Worm (Caenorhabditis elegans): ENCODE results near the gene rog-1.
A peak's percentile ranks its signal among the peaks of the same experiment; 100 is the strongest.

Gene rog-1

ce11 chrII:1411372-1411771 is 36.6 kb upstream of the rog-1 start, which contains the start of gene Y51H7C.9:
Gene Y51H7C.9, minus strand, starts transcription at chrII:1411472.
- TF ChIP-seq hlh-26 (GFP tag; conservative IDR thresholded peaks at IDR 0.05) (no peak), F39B2.1 (GFP tag; IDR thresholded peaks at IDR 0.05) (no peak), ztf-25 (GFP tag; IDR thresholded peaks at IDR 0.05) (no peak), mcd-1 (GFP tag; IDR thresholded peaks at IDR 0.05) (no peak), F23B12.7 (tag; optimal IDR thresholded peaks at IDR 0.05; ENCODE audit: insufficient read depth) (no peak), chd-7 (tag; optimal IDR thresholded peaks at IDR 0.05) (no peak), mel-28 (tag; optimal IDR thresholded peaks at IDR 0.05; ENCODE audit: borderline replicate concordance) (no peak), atf-7 (tag; optimal IDR thresholded peaks at IDR 0.05) (no peak), hrde-1 (tag; optimal IDR thresholded peaks at IDR 0.05; ENCODE audit: borderline replicate concordance) (no peak), D2030.7 (GFP tag; IDR thresholded peaks at IDR 0.05) (no peak), lin-26 (GFP tag; IDR thresholded peaks at IDR 0.05) (no peak), K12H6.12 (tag; optimal IDR thresholded peaks at IDR 0.05) (no peak), B0035.1 (tag; optimal IDR thresholded peaks at IDR 0.05) (no peak), zim-3 (tag; optimal IDR thresholded peaks at IDR 0.05) (no peak)

- TF ChIP-seq pbrm-1 (GFP tag; IDR thresholded peaks at IDR 0.05): no peak
- TF ChIP-seq T07F8.4 (tag; optimal IDR thresholded peaks at IDR 0.05): no peak
- TF ChIP-seq F57A8.1 (GFP tag; optimal IDR thresholded peaks at IDR 0.05): no peak
- TF ChIP-seq hmg-1.2 (GFP tag; IDR thresholded peaks at IDR 0.05): no peak
- TF ChIP-seq D2030.7 (GFP tag; IDR thresholded peaks at IDR 0.05): no peak
- no peak for TF ChIP-seq C17E4.6 (GFP tag; IDR thresholded peaks at IDR 0.05)
- TF ChIP-seq F57C9.4 (tag; optimal IDR thresholded peaks at IDR 0.05): no peak
- no peak for TF ChIP-seq ztf-26 (tag; optimal IDR thresholded peaks at IDR 0.05)
- no peak for TF ChIP-seq dpff-1 (tag; optimal IDR thresholded peaks at IDR 0.05)
- peak; percentile 30 for TF ChIP-seq repo-1 (tag; optimal IDR thresholded peaks at IDR 0.05)
- no peak for TF ChIP-seq lin-54 (GFP tag; optimal IDR thresholded peaks at IDR 0.05)
- TF ChIP-seq ztf-18 (tag; optimal IDR thresholded peaks at IDR 0.05): peak; percentile 59
- 0 out of 2 replicates have a peak, but pooled peaks have one; percentile 19 for TF ChIP-seq ekl-4 (GFP tag; IDR thresholded peaks at IDR 0.05)
- TF ChIP-seq F49E8.2 (tag; optimal IDR thresholded peaks at IDR 0.05; ENCODE audit: insufficient read depth): peak; percentile 42
- 0 out of 2 replicates have a peak, but pooled peaks have one; percentile 21 for TF ChIP-seq cebp-2 (GFP tag; IDR thresholded peaks at IDR 0.05)
- TF ChIP-seq attf-5 (GFP tag; optimal IDR thresholded peaks at IDR 0.05): no peak
- TF ChIP-seq madf-3 (GFP tag; IDR thresholded peaks at IDR 0.05): 0 out of 2 replicates have a peak, but pooled peaks have one; percentile 49
- TF ChIP-seq Y53G8AR.9 (GFP tag; conservative IDR thresholded peaks at IDR 0.05): no peak
- peak; percentile 28; the same call in 1 of the 2 replicates for TF ChIP-seq mcd-1 (GFP tag; IDR thresholded peaks at IDR 0.05)
Measured at ce11 chrII:1403056-1403455, 28.3 kb upstream of the rog-1 start, which contains the start of the genes Y51H7C.41 and cogc-4. Gene Y51H7C.41, plus strand, starts transcription at chrII:1403321. Gene cogc-4, plus strand, starts transcription at chrII:1403441.

ce11 chrII:1402167-1402619 is 27.4 kb upstream of the rog-1 start, which contains the start of gene Y51H7C.7:
Gene Y51H7C.7, plus strand, starts transcription at chrII:1402569.
- no peak for TF ChIP-seq egrh-3 (GFP tag; IDR thresholded peaks at IDR 0.05)
- TF ChIP-seq rec-8 (tag; optimal IDR thresholded peaks at IDR 0.05): no peak
- TF ChIP-seq chd-7 (tag; optimal IDR thresholded peaks at IDR 0.05): no peak
- no peak for TF ChIP-seq B0261.1 (tag; optimal IDR thresholded peaks at IDR 0.05)
- no peak for TF ChIP-seq nfya-2 (GFP tag; IDR thresholded peaks at IDR 0.05)
- TF ChIP-seq akir-1 (GFP tag; optimal IDR thresholded peaks at IDR 0.05): no peak
- TF ChIP-seq B0336.3 (GFP tag; IDR thresholded peaks at IDR 0.05): 0 out of 2 replicates have a peak, but pooled peaks have one; percentile 33
- TF ChIP-seq Y79H2A.3 (GFP tag; conservative IDR thresholded peaks at IDR 0.05): no peak
- TF ChIP-seq atf-7 (tag; optimal IDR thresholded peaks at IDR 0.05): no peak
- no peak for TF ChIP-seq dpl-1 (GFP tag; optimal IDR thresholded peaks at IDR 0.05)
- no peak for TF ChIP-seq madf-8 (GFP tag; conservative IDR thresholded peaks at IDR 0.05)
- no peak for TF ChIP-seq lag-1 (GFP tag; IDR thresholded peaks at IDR 0.05)
- TF ChIP-seq rcor-1 (GFP tag; IDR thresholded peaks at IDR 0.05): no peak
- no peak for TF ChIP-seq tbx-9 (tag; optimal IDR thresholded peaks at IDR 0.05; ENCODE audit: borderline replicate concordance)
- no peak; the same call in 1 of the 2 replicates for TF ChIP-seq dox-1 (GFP tag; IDR thresholded peaks at IDR 0.05)
- TF ChIP-seq let-526 (GFP tag; IDR thresholded peaks at IDR 0.05): no peak
- no peak for TF ChIP-seq K11D2.4 (GFP tag; IDR thresholded peaks at IDR 0.05)
